Fruit fly (Drosophila melanogaster) whole organism, wandering third instar larva: ENCODE measurements around the gene Toll-9.
A peak's percentile ranks its signal among the peaks of the same experiment; 100 is the strongest.

ENCODE experiments used
- Abd-B ChIP-seq: fragments of >200 bp; optimal IDR thresholded peaks from 2 replicates; lab custom pipeline; 2017; ENCODE audit warnings: missing biosample characterization, missing genetic modification characterization
- CG32264 ChIP-seq: fragments of 200-800 bp; sonication (Bioruptor generic); optimal IDR thresholded peaks from 2 replicates; lab custom pipeline; 2016; ENCODE audit warnings: missing biosample characterization, missing genetic modification characterization
- CG9705 ChIP-seq: fragments of 200-800 bp; sonication (Bioruptor generic); optimal IDR thresholded peaks from 2 replicates; lab custom pipeline; 2018; ENCODE audit warnings: missing biosample characterization, mild to moderate bottlenecking, missing genetic modification characterization
- CrebA ChIP-seq: fragments of 200-800 bp; sonication (Bioruptor generic); optimal IDR thresholded peaks from 2 replicates; lab custom pipeline; 2016; ENCODE audit warnings: missing biosample characterization, mild to moderate bottlenecking, missing genetic modification characterization, borderline replicate concordance
- Dfd ChIP-seq: fragments of >200 bp; optimal IDR thresholded peaks from 2 replicates; lab custom pipeline; 2017; ENCODE audit warnings: missing biosample characterization, missing genetic modification characterization
- Dif ChIP-seq: fragments of 200-275, 200-300 bp; sonication (Bioruptor generic); optimal IDR thresholded peaks from 2 replicates; lab custom pipeline; 2018; ENCODE audit warnings: missing biosample characterization, missing genetic modification characterization; ENCODE audit not compliant: partially characterized antibody
- GATAd ChIP-seq: sonication (Bioruptor generic); optimal IDR thresholded peaks from 2 replicates; lab custom pipeline; 2016; ENCODE audit warnings: missing biosample characterization, missing genetic modification characterization
- HLH106 ChIP-seq: fragments of 200-800 bp; optimal IDR thresholded peaks from 3 replicates; lab custom pipeline; 2019; ENCODE audit warnings: missing biosample characterization, mild to moderate bottlenecking, missing genetic modification characterization, moderate library complexity
- Hnf4 ChIP-seq: fragments of 200-800 bp; sonication (Bioruptor generic); optimal IDR thresholded peaks from 2 replicates; lab custom pipeline; 2016; ENCODE audit warnings: missing biosample characterization, mild to moderate bottlenecking, missing genetic modification characterization
- Hr78 ChIP-seq: fragments of >200 bp; optimal IDR thresholded peaks from 2 replicates; lab custom pipeline; 2017; ENCODE audit warnings: missing biosample characterization, missing genetic modification characterization
- Hr83 ChIP-seq: fragments of 200-300 bp; sonication (Bioruptor generic); optimal IDR thresholded peaks from 2 replicates; lab custom pipeline; 2016; ENCODE audit warnings: missing biosample characterization, mild to moderate bottlenecking, missing genetic modification characterization, moderate library complexity; ENCODE audit not compliant: poor library complexity, severe bottlenecking
- Jra ChIP-seq: sonication (Bioruptor generic); optimal IDR thresholded peaks from 2 replicates; lab custom pipeline; 2016; ENCODE audit warnings: missing biosample characterization, missing genetic modification characterization
- Mio ChIP-seq: sonication (Bioruptor generic); optimal IDR thresholded peaks from 2 replicates; lab custom pipeline; 2016; ENCODE audit warnings: missing biosample characterization, missing genetic modification characterization
- Myc ChIP-seq: fragments of >200 bp; optimal IDR thresholded peaks from 2 replicates; lab custom pipeline; 2017
- N ChIP-seq: fragments of >200 bp; optimal IDR thresholded peaks from 2 replicates; lab custom pipeline; 2018; ENCODE audit warnings: missing biosample characterization, missing external identifiers, missing genetic modification characterization
- OdsH ChIP-seq: fragments of 200-800 bp; sonication (Bioruptor generic); optimal IDR thresholded peaks from 2 replicates; lab custom pipeline; 2016; ENCODE audit warnings: missing biosample characterization, mild to moderate bottlenecking, missing genetic modification characterization
- Rel ChIP-seq, 2 experiments: fragments of 200-800 bp; sonication (Bioruptor generic) in 1 of 2; optimal IDR thresholded peaks; 2 replicates in 1 of 2; 3 replicates in 1 of 2; lab custom pipeline; 2016 to 2019; ENCODE audit warnings: mild to moderate bottlenecking in 2 of 2, missing biosample characterization in 2 of 2, missing genetic modification characterization in 2 of 2, moderate library complexity in 1 of 2
- Sp1 ChIP-seq: fragments of 200-800 bp; sonication (Bioruptor generic); optimal IDR thresholded peaks from 3 replicates; lab custom pipeline; 2019; ENCODE audit warnings: missing biosample characterization, mild to moderate bottlenecking, missing genetic modification characterization, moderate library complexity
- Vsx2 ChIP-seq: fragments of 200-300, 225-300 bp; sonication (Bioruptor generic); optimal IDR thresholded peaks from 2 replicates; lab custom pipeline; 2018; ENCODE audit warnings: missing biosample characterization, missing genetic modification characterization; ENCODE audit not compliant: partially characterized antibody
- br ChIP-seq: fragments of 200-800 bp; sonication (Bioruptor generic); optimal IDR thresholded peaks from 2 replicates; lab custom pipeline; 2016; ENCODE audit warnings: missing biosample characterization, missing genetic modification characterization
- brk ChIP-seq: fragments of 200-800 bp; sonication (Bioruptor generic); optimal IDR thresholded peaks from 2 replicates; lab custom pipeline; 2016; ENCODE audit warnings: missing biosample characterization, mild to moderate bottlenecking, missing genetic modification characterization
- dl ChIP-seq, 2 experiments: fragments of 175-275, 200-275 bp in 1 of 2; fragments of 200-275 bp in 1 of 2; sonication (Bioruptor generic); optimal IDR thresholded peaks; lab custom pipeline; 2018; ENCODE audit warnings: mild to moderate bottlenecking in 2 of 2, missing biosample characterization in 2 of 2, missing genetic modification characterization in 2 of 2, moderate library complexity in 2 of 2; ENCODE audit not compliant: partially characterized antibody in 2 of 2, insufficient read depth in 1 of 2
- dmrt93B ChIP-seq: fragments of 200-800 bp; sonication (Bioruptor generic); optimal IDR thresholded peaks from 2 replicates; lab custom pipeline; 2018; ENCODE audit warnings: missing biosample characterization, mild to moderate bottlenecking, missing genetic modification characterization
- dsf ChIP-seq: sonication (Bioruptor generic); optimal IDR thresholded peaks from 2 replicates; lab custom pipeline; 2016; ENCODE audit warnings: missing biosample characterization, missing genetic modification characterization, borderline replicate concordance
- ey ChIP-seq: fragments of 200-800 bp; sonication (Bioruptor generic); optimal IDR thresholded peaks from 2 replicates; lab custom pipeline; 2016; ENCODE audit warnings: missing biosample characterization, missing genetic modification characterization
- foxo ChIP-seq, 2 experiments: fragments of 200-800 bp; sonication (Bioruptor generic); optimal IDR thresholded peaks; 2 replicates in 1 of 2; 3 replicates in 1 of 2; lab custom pipeline; 2016 to 2017; ENCODE audit warnings: missing biosample characterization in 2 of 2, missing genetic modification characterization in 2 of 2
- fru ChIP-seq: fragments of 200-800 bp; sonication (Bioruptor generic); optimal IDR thresholded peaks from 3 replicates; lab custom pipeline; 2016; ENCODE audit warnings: missing biosample characterization, mild to moderate bottlenecking, missing genetic modification characterization
- h ChIP-seq: fragments of 200-800 bp; sonication (Bioruptor generic); optimal IDR thresholded peaks from 3 replicates; lab custom pipeline; 2016; ENCODE audit warnings: missing biosample characterization, mild to moderate bottlenecking, missing genetic modification characterization
- jim ChIP-seq: fragments of 175-275, 200-325 bp; sonication (Bioruptor generic); optimal IDR thresholded peaks from 2 replicates; lab custom pipeline; 2016; ENCODE audit warnings: missing biosample characterization, mild to moderate bottlenecking, missing genetic modification characterization
- lola ChIP-seq: fragments of >200 bp; optimal IDR thresholded peaks from 2 replicates; lab custom pipeline; 2017; ENCODE audit warnings: missing biosample characterization, missing genetic modification characterization
- pan ChIP-seq: fragments of >200 bp; optimal IDR thresholded peaks from 2 replicates; lab custom pipeline; 2017
- psq ChIP-seq: fragments of 200-800 bp; sonication (Bioruptor generic); optimal IDR thresholded peaks from 3 replicates; lab custom pipeline; 2017; ENCODE audit warnings: missing biosample characterization, mild to moderate bottlenecking, missing genetic modification characterization, moderate library complexity
- rgr ChIP-seq: fragments of 200-800 bp; sonication (Bioruptor generic); optimal IDR thresholded peaks from 3 replicates; lab custom pipeline; 2016; ENCODE audit warnings: missing biosample characterization, mild to moderate bottlenecking, missing genetic modification characterization
- sage ChIP-seq: fragments of 200-800 bp; sonication (Bioruptor generic); optimal IDR thresholded peaks from 2 replicates; lab custom pipeline; 2016; ENCODE audit warnings: missing biosample characterization, mild to moderate bottlenecking, missing genetic modification characterization
- sv ChIP-seq: fragments of 200-800 bp; sonication (Bioruptor generic); optimal IDR thresholded peaks from 3 replicates; lab custom pipeline; 2016; ENCODE audit warnings: missing biosample characterization, missing genetic modification characterization
- tai ChIP-seq: sonication (Bioruptor generic); optimal IDR thresholded peaks from 2 replicates; lab custom pipeline; 2016; ENCODE audit warnings: missing biosample characterization, missing genetic modification characterization
- usp ChIP-seq: fragments of >200 bp; optimal IDR thresholded peaks from 2 replicates; lab custom pipeline; 2017; ENCODE audit warnings: missing biosample characterization, missing genetic modification characterization
- woc ChIP-seq: sonication (Bioruptor generic); optimal IDR thresholded peaks from 2 replicates; lab custom pipeline; 2016; ENCODE audit warnings: missing biosample characterization, mild to moderate bottlenecking, missing genetic modification characterization

Gene Toll-9

dm6 chr3L:20354872-20355271, 11.7 kb downstream of the Toll-9 start:
- no peak for TF ChIP-seq Rel (GFP tag; optimal IDR thresholded peaks at IDR 0.05; lab: Kevin White, UChicago)
- peak; percentile 2 for TF ChIP-seq Rel (tag; optimal IDR thresholded peaks at IDR 0.05; lab: Kevin White, UChicago)
- TF ChIP-seq ey (GFP tag; lab: Kevin White, UChicago): no peak
- no peak for TF ChIP-seq dsf (GFP tag; lab: Kevin White, UChicago)
- no peak for TF ChIP-seq CrebA (GFP tag; lab: Kevin White, UChicago)
- TF ChIP-seq Myc: no peak

dm6 chr3L:20354363-20354762, 12.2 kb downstream of the Toll-9 start:
- no peak for TF ChIP-seq ey (GFP tag; lab: Kevin White, UChicago)
- no peak for TF ChIP-seq woc (GFP tag; lab: Kevin White, UChicago)

dm6 chr3L:20353726-20354332, 12.7 kb downstream of the Toll-9 start:
- TF ChIP-seq tai (GFP tag; lab: Kevin White, UChicago) (no peak), dsf (GFP tag; lab: Kevin White, UChicago) (no peak), Dfd (GFP tag; lab: Kevin White, UChicago) (no peak), HLH106 (no peak), CG9705 (GFP tag; lab: Kevin White, UChicago) (no peak), CG32264 (no peak), pan (no peak), sv (GFP tag; lab: Kevin White, UChicago) (no peak), brk (GFP tag; lab: Kevin White, UChicago) (no peak), Jra (GFP tag; lab: Kevin White, UChicago) (no peak), br (no peak), woc (GFP tag; lab: Kevin White, UChicago) (no peak), sage (GFP tag; lab: Kevin White, UChicago) (no peak), rgr (GFP tag; lab: Kevin White, UChicago) (peak; percentile 13), Sp1 (GFP tag; lab: Kevin White, UChicago) (no peak), OdsH (GFP tag; lab: Kevin White, UChicago) (peak; percentile 15), Hr78 (GFP tag; lab: Kevin White, UChicago) (no peak), Mio (GFP tag; lab: Kevin White, UChicago) (no peak), CrebA (GFP tag; lab: Kevin White, UChicago) (no peak), ey (GFP tag; lab: Kevin White, UChicago) (peak; percentile 51), jim (no peak), N (GFP tag; lab: Kevin White, UChicago) (no peak), usp (GFP tag; lab: Kevin White, UChicago) (no peak), Rel (GFP tag; optimal IDR thresholded peaks at IDR 0.05; lab: Kevin White, UChicago) (no peak), Rel (tag; optimal IDR thresholded peaks at IDR 0.05; lab: Kevin White, UChicago) (peak; percentile 70), dl (GFP tag; optimal IDR thresholded peaks at IDR 0.05; lab: Kevin White, UChicago; ENCODE audit: insufficient read depth in 1 of 2, partially characterized antibody in 2 of 2) (no peak), GATAd (GFP tag; lab: Kevin White, UChicago) (no peak), Myc (no peak), Dif (GFP tag; lab: Kevin White, UChicago) (no peak), Abd-B (GFP tag; lab: Kevin White, UChicago) (no peak), foxo (GFP tag; optimal IDR thresholded peaks at IDR 0.05; lab: Kevin White, UChicago) (no peak), Vsx2 (GFP tag; lab: Kevin White, UChicago) (no peak), Hnf4 (GFP tag; lab: Kevin White, UChicago) (no peak), psq (GFP tag; lab: Kevin White, UChicago) (peak; percentile 12), lola (GFP tag; lab: Kevin White, UChicago) (no peak), fru (peak; percentile 57), dmrt93B (GFP tag; lab: Kevin White, UChicago) (no peak), h (GFP tag; lab: Kevin White, UChicago) (peak; percentile 42), Hr83 (peak; percentile 10)
